Fruit fly (Drosophila melanogaster): ENCODE results near the gene Edem1.

Edem1 gene

DNA sequence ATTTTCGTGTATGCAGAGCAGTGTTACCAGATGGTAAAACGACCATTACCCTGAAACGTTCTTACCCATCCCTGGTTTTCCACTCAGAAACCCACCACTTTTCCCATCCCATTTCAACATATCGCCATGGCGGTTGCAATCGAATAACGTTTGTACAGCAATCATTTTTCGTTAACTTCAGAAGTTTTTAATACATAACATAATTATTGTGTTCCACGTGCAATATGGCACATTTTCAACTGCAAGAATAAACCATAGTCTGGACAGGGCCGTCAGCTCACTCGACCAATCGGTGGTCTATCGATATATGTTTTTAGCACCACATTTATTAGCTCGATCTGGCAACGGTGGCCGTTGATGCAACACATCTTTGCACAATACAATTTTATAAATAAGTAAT, 18.7 kb downstream of the Edem1 start, which contains the start of the genes trr and mRpL16 (continued):
- TF ChIP-seq onecut (GFP tag; IDR thresholded peaks at IDR 0.05) (no peak), CG17568 (GFP tag; optimal IDR thresholded peaks at IDR 0.05) (no peak), knrl (GFP tag; IDR thresholded peaks at IDR 0.05; ENCODE audit: partially characterized antibody) (peak; percentile 80), mam (GFP tag; optimal IDR thresholded peaks at IDR 0.05) (peak; percentile 16), dmrt11E (tag; optimal IDR thresholded peaks at IDR 0.05) (peak; percentile 31), chif (GFP tag; optimal IDR thresholded peaks at IDR 0.05) (peak in 1 of 2 experiments; percentile 28), CG1602 (GFP tag; optimal IDR thresholded peaks at IDR 0.05) (no peak), B-H2 (GFP tag; optimal IDR thresholded peaks at IDR 0.05) (no peak), CG10274 (GFP tag; optimal IDR thresholded peaks at IDR 0.05) (no peak), Mes4 (GFP tag; optimal IDR thresholded peaks at IDR 0.05) (no peak), wor (GFP tag; IDR thresholded peaks at IDR 0.05) (no peak), H15 (GFP tag; IDR thresholded peaks at IDR 0.05) (no peak), CG18262 (tag; optimal IDR thresholded peaks at IDR 0.05) (peak; percentile 43), lmd (GFP tag; IDR thresholded peaks at IDR 0.05) (peak; percentile 33; the same call in 1 of the 2 replicates), ap (GFP tag; IDR thresholded peaks at IDR 0.05) (no peak), Optix (GFP tag; IDR thresholded peaks at IDR 0.05) (0 out of 3 replicates have a peak, but pooled peaks have one; percentile 40), HmgD (GFP tag; optimal IDR thresholded peaks at IDR 0.05) (no peak), CG16815 (GFP tag; optimal IDR thresholded peaks at IDR 0.05) (no peak), Hr39 (optimal IDR thresholded peaks at IDR 0.05) (no peak), Abd-B (GFP tag; optimal IDR thresholded peaks at IDR 0.05) (peak; percentile 64), CG1603 (tag; optimal IDR thresholded peaks at IDR 0.05) (peak; percentile 85), CG6654 (GFP tag; optimal IDR thresholded peaks at IDR 0.05) (no peak), Doc2 (GFP tag; IDR thresholded peaks at IDR 0.05) (no peak), Dp (GFP tag; optimal IDR thresholded peaks at IDR 0.05) (peak; percentile 40), pita (GFP tag; optimal IDR thresholded peaks at IDR 0.05) (no peak), CHES-1-like (GFP tag; optimal IDR thresholded peaks at IDR 0.05) (peak; percentile 44), CG14860 (GFP tag; IDR thresholded peaks at IDR 0.05; ENCODE audit: partially characterized antibody) (peak; percentile 28; the same call in 1 of the 3 replicates), cato (GFP tag; optimal IDR thresholded peaks at IDR 0.05; ENCODE audit: borderline replicate concordance) (no peak), Max (GFP tag; optimal IDR thresholded peaks at IDR 0.05) (no peak), aop (GFP tag; IDR thresholded peaks at IDR 0.05) (no peak), Ssrp (tag; optimal IDR thresholded peaks at IDR 0.05) (no peak), CG6689 (GFP tag; IDR thresholded peaks at IDR 0.05) (0 out of 2 replicates have a peak, but pooled peaks have one; percentile 36), MBD-R2 (GFP tag; IDR thresholded peaks at IDR 0.05) (peak; percentile 84), trh (GFP tag; optimal IDR thresholded peaks at IDR 0.05) (no peak), trem (tag; optimal IDR thresholded peaks at IDR 0.05) (peak; percentile 83), CG7372 (GFP tag; IDR thresholded peaks at IDR 0.05) (no peak), CG10366 (GFP tag; IDR thresholded peaks at IDR 0.05) (peak; percentile 9; the same call in 1 of the 2 replicates), CG11093 (GFP tag; IDR thresholded peaks at IDR 0.05) (no peak; the same call in 2 of the 3 replicates), ranshi (GFP tag; IDR thresholded peaks at IDR 0.05) (0 out of 2 replicates have a peak, but pooled peaks have one; percentile 11), Atf6 (GFP tag; IDR thresholded peaks at IDR 0.05) (no peak), dati (GFP tag; IDR thresholded peaks at IDR 0.05) (no peak), chinmo (GFP tag; IDR thresholded peaks at IDR 0.05; ENCODE audit: partially characterized antibody) (0 out of 4 replicates have a peak, but pooled peaks have one; percentile 59), kay (GFP tag; optimal IDR thresholded peaks at IDR 0.05) (no peak), CG1647 (GFP tag; optimal IDR thresholded peaks at IDR 0.05) (no peak), CG33557 (GFP tag; optimal IDR thresholded peaks at IDR 0.05) (no peak), E2f1 (GFP tag; IDR thresholded peaks at IDR 0.05) (no peak), NfI (GFP tag; optimal IDR thresholded peaks at IDR 0.05) (peak; percentile 59), Xbp1 (GFP tag; optimal IDR thresholded peaks at IDR 0.05) (peak; percentile 20), hbn (GFP tag; IDR thresholded peaks at IDR 0.05; ENCODE audit: partially characterized antibody) (peak; percentile 76), CG1024 (GFP tag; IDR thresholded peaks at IDR 0.05) (no peak), salm (tag; optimal IDR thresholded peaks at IDR 0.05) (no peak), Bteb2 (GFP tag; optimal IDR thresholded peaks at IDR 0.05) (no peak)
